Fruit fly (Drosophila melanogaster) whole organism, wandering third instar larva: ENCODE measurements around the gene Vps45.
A peak's percentile ranks its signal among the peaks of the same experiment; 100 is the strongest.

Experiments used
- Dif ChIP-seq: fragments of 200-275, 200-300 bp; sonication (Bioruptor generic); optimal IDR thresholded peaks from 2 replicates; lab custom pipeline; 2018; ENCODE audit warnings: missing biosample characterization, missing genetic modification characterization; ENCODE audit not compliant: partially characterized antibody
- GATAd ChIP-seq: sonication (Bioruptor generic); optimal IDR thresholded peaks from 2 replicates; lab custom pipeline; 2016; ENCODE audit warnings: missing biosample characterization, missing genetic modification characterization
- Mio ChIP-seq: sonication (Bioruptor generic); optimal IDR thresholded peaks from 2 replicates; lab custom pipeline; 2016; ENCODE audit warnings: missing biosample characterization, missing genetic modification characterization
- Myc ChIP-seq: fragments of >200 bp; optimal IDR thresholded peaks from 2 replicates; lab custom pipeline; 2017
- N ChIP-seq: fragments of >200 bp; optimal IDR thresholded peaks from 2 replicates; lab custom pipeline; 2018; ENCODE audit warnings: missing biosample characterization, missing external identifiers, missing genetic modification characterization
- Rel ChIP-seq, 2 experiments: fragments of 200-800 bp; sonication (Bioruptor generic) in 1 of 2; optimal IDR thresholded peaks; 2 replicates in 1 of 2; 3 replicates in 1 of 2; lab custom pipeline; 2016 to 2019; ENCODE audit warnings: mild to moderate bottlenecking in 2 of 2, missing biosample characterization in 2 of 2, missing genetic modification characterization in 2 of 2, moderate library complexity in 1 of 2
- Sp1 ChIP-seq: fragments of 200-800 bp; sonication (Bioruptor generic); optimal IDR thresholded peaks from 3 replicates; lab custom pipeline; 2019; ENCODE audit warnings: missing biosample characterization, mild to moderate bottlenecking, missing genetic modification characterization, moderate library complexity
- dl ChIP-seq, 2 experiments: fragments of 175-275, 200-275 bp in 1 of 2; fragments of 200-275 bp in 1 of 2; sonication (Bioruptor generic); optimal IDR thresholded peaks; lab custom pipeline; 2018; ENCODE audit warnings: mild to moderate bottlenecking in 2 of 2, missing biosample characterization in 2 of 2, missing genetic modification characterization in 2 of 2, moderate library complexity in 2 of 2; ENCODE audit not compliant: partially characterized antibody in 2 of 2, insufficient read depth in 1 of 2
- dsf ChIP-seq: sonication (Bioruptor generic); optimal IDR thresholded peaks from 2 replicates; lab custom pipeline; 2016; ENCODE audit warnings: missing biosample characterization, missing genetic modification characterization, borderline replicate concordance
- h ChIP-seq: fragments of 200-800 bp; sonication (Bioruptor generic); optimal IDR thresholded peaks from 3 replicates; lab custom pipeline; 2016; ENCODE audit warnings: missing biosample characterization, mild to moderate bottlenecking, missing genetic modification characterization
- lola ChIP-seq: fragments of >200 bp; optimal IDR thresholded peaks from 2 replicates; lab custom pipeline; 2017; ENCODE audit warnings: missing biosample characterization, missing genetic modification characterization
- psq ChIP-seq: fragments of 200-800 bp; sonication (Bioruptor generic); optimal IDR thresholded peaks from 3 replicates; lab custom pipeline; 2017; ENCODE audit warnings: missing biosample characterization, mild to moderate bottlenecking, missing genetic modification characterization, moderate library complexity
- tai ChIP-seq: sonication (Bioruptor generic); optimal IDR thresholded peaks from 2 replicates; lab custom pipeline; 2016; ENCODE audit warnings: missing biosample characterization, missing genetic modification characterization
- woc ChIP-seq: sonication (Bioruptor generic); optimal IDR thresholded peaks from 2 replicates; lab custom pipeline; 2016; ENCODE audit warnings: missing biosample characterization, mild to moderate bottlenecking, missing genetic modification characterization

- TF ChIP-seq Sp1 (GFP tag; lab: Kevin White, UChicago) (peak; percentile 32), GATAd (peak; percentile 38), N (GFP tag; lab: Kevin White, UChicago) (no peak), psq (peak; percentile 35), dsf (GFP tag; lab: Kevin White, UChicago) (peak; percentile 33), Mio (GFP tag; lab: Kevin White, UChicago) (no peak), Rel (GFP tag; optimal IDR thresholded peaks at IDR 0.05; lab: Kevin White, UChicago) (no peak), Rel (tag; optimal IDR thresholded peaks at IDR 0.05; lab: Kevin White, UChicago) (peak; percentile 33), lola (GFP tag; lab: Kevin White, UChicago) (no peak), Dif (GFP tag; lab: Kevin White, UChicago) (no peak), woc (peak; percentile 91), h (peak; percentile 71), Myc (lab: Kevin White, UChicago) (peak; percentile 89), tai (GFP tag; lab: Kevin White, UChicago) (no peak), dl (GFP tag; optimal IDR thresholded peaks at IDR 0.05; lab: Kevin White, UChicago; ENCODE audit: insufficient read depth in 1 of 2, partially characterized antibody in 2 of 2) (no peak)
Measured at dm6 chr3R:9586663-9587248, 23.0 kb downstream of the Vps45 start, which contains the start of gene P58IPK.
